Worm (Caenorhabditis elegans) whole organism, L4 larva: Measurements from ENCODE around the gene F07C6.2.

Source experiments
- D1046.2 ChIP-seq: fragments of 200-800 bp; sonication (Bioruptor generic); IDR thresholded peaks from 2 replicates; pipeline ENCODE4 v1.3.6; 2022; ENCODE audit warnings: missing genetic modification characterization, missing compliant biosample characterization
- F49E8.2 ChIP-seq: sonication (generic microtip); optimal IDR thresholded peaks from 2 replicates; lab custom pipeline; 2016; ENCODE audit warnings: missing compliant biosample characterization, mild to moderate bottlenecking, missing genetic modification characterization, borderline replicate concordance
- Y48G9A.11 ChIP-seq: fragments of 200-800 bp; sonication (Bioruptor generic); IDR thresholded peaks from 2 replicates; pipeline ENCODE4 v1.3.6; 2022; ENCODE audit warnings: missing genetic modification reagents, missing genetic modification characterization, missing compliant biosample characterization
- Y75B8A.6 ChIP-seq: fragments of 200-800 bp; sonication (Bioruptor generic); IDR thresholded peaks from 2 replicates; pipeline ENCODE4 v1.3.6; 2022; ENCODE audit warnings: missing genetic modification reagents, missing genetic modification characterization, missing compliant biosample characterization
- ZK337.2 ChIP-seq: fragments of 200-800 bp; sonication (Bioruptor generic); IDR thresholded peaks from 2 replicates; pipeline ENCODE4 v1.3.6; 2022; ENCODE audit warnings: missing genetic modification reagents, missing genetic modification characterization, missing compliant biosample characterization
- aha-1 ChIP-seq: fragments of 150-350 bp; peaks from one replicate; lab custom pipeline; 2014; ENCODE audit warnings: missing biosample characterization, missing genetic modification characterization
- aly-2 ChIP-seq: sonication (generic microtip); optimal IDR thresholded peaks from 2 replicates; lab custom pipeline; 2018; ENCODE audit warnings: missing biosample characterization, missing genetic modification characterization
- arid-1 ChIP-seq: fragments of 200-800 bp; sonication (Bioruptor generic); conservative IDR thresholded peaks from 2 replicates; pipeline ENCODE4 v1.3.6; 2022; ENCODE audit warnings: missing genetic modification reagents, missing genetic modification characterization, missing compliant biosample characterization
- ceh-28 ChIP-seq: fragments of 150-350 bp; optimal IDR thresholded peaks from 2 replicates; lab custom pipeline; 2014; ENCODE audit warnings: missing biosample characterization, missing genetic modification reagents, missing genetic modification characterization
- ceh-62 ChIP-seq: sonication (generic microtip); optimal IDR thresholded peaks from 2 replicates; lab custom pipeline; 2017; ENCODE audit warnings: missing biosample characterization, missing genetic modification characterization
- ceh-82 ChIP-seq: sonication (generic microtip); optimal IDR thresholded peaks from 2 replicates; lab custom pipeline; 2017; ENCODE audit warnings: missing biosample characterization, missing genetic modification characterization
- cey-2 ChIP-seq: sonication (generic microtip); optimal IDR thresholded peaks from 3 replicates; lab custom pipeline; 2017; ENCODE audit warnings: missing genetic modification characterization, mild to moderate bottlenecking, missing compliant biosample characterization, antibody characterized with exemption, borderline replicate concordance; ENCODE audit not compliant: insufficient read depth
- dmd-8 ChIP-seq: fragments of 200-800 bp; sonication (Bioruptor generic); IDR thresholded peaks from 2 replicates; pipeline ENCODE4 v1.3.6; 2022; ENCODE audit warnings: missing genetic modification characterization, missing compliant biosample characterization
- dpl-1 ChIP-seq: fragments of 150-350 bp; optimal IDR thresholded peaks from 2 replicates; lab custom pipeline; 2014; ENCODE audit warnings: missing biosample characterization, missing genetic modification reagents, missing genetic modification characterization
- egl-27 ChIP-seq: sonication (generic microtip); optimal IDR thresholded peaks from 3 replicates; lab custom pipeline; 2017; ENCODE audit warnings: missing biosample characterization, missing genetic modification reagents, missing genetic modification characterization
- fos-1 ChIP-seq: fragments of 150-350 bp; optimal IDR thresholded peaks from 2 replicates; lab custom pipeline; 2014; ENCODE audit warnings: missing biosample characterization, missing genetic modification characterization
- hlh-11 ChIP-seq: fragments of 200-800 bp; sonication (Bioruptor generic); optimal IDR thresholded peaks from 2 replicates; lab custom pipeline; 2018; ENCODE audit warnings: mild to moderate bottlenecking, missing genetic modification characterization, missing compliant biosample characterization
- jun-1 ChIP-seq: fragments of 150-350 bp; optimal IDR thresholded peaks from 2 replicates; lab custom pipeline; 2014; ENCODE audit warnings: missing biosample characterization, missing genetic modification reagents, missing genetic modification characterization
- lin-15B ChIP-seq: fragments of 150-350 bp; sonication (generic microtip); optimal IDR thresholded peaks from 3 replicates; lab custom pipeline; 2014; ENCODE audit warnings: missing biosample characterization, missing genetic modification characterization
- lin-38 ChIP-seq: fragments of 200-800 bp; sonication (Bioruptor generic); IDR thresholded peaks from 2 replicates; pipeline ENCODE4 v1.3.6; 2022; ENCODE audit warnings: missing genetic modification reagents, missing genetic modification characterization, missing compliant biosample characterization
- lir-3 ChIP-seq: sonication (generic microtip); optimal IDR thresholded peaks from 2 replicates; lab custom pipeline; 2016; ENCODE audit warnings: mild to moderate bottlenecking, missing genetic modification characterization, missing compliant biosample characterization
- lsy-2 ChIP-seq, 2 experiments: fragments of 150-350 bp in 1 of 2; sonication (generic microtip) in 1 of 2; optimal IDR thresholded peaks; 2 replicates each; lab custom pipeline; 2014 to 2017; ENCODE audit warnings: missing biosample characterization in 2 of 2, missing genetic modification characterization in 2 of 2
- mdl-1 ChIP-seq, 2 experiments: fragments of 150-350 bp in 1 of 2; sonication (generic microtip) in 1 of 2; optimal IDR thresholded peaks; 2 replicates each; lab custom pipeline; 2014 to 2017; ENCODE audit warnings: missing biosample characterization in 2 of 2, missing genetic modification characterization in 2 of 2
- mep-1 ChIP-seq: fragments of 150-350 bp; sonication (generic microtip); optimal IDR thresholded peaks from 3 replicates; lab custom pipeline; 2014; ENCODE audit warnings: missing biosample characterization, missing genetic modification characterization
- mes-2 ChIP-seq: sonication (generic microtip); optimal IDR thresholded peaks from 2 replicates; lab custom pipeline; 2016; ENCODE audit warnings: missing genotype, mild to moderate bottlenecking, missing genetic modification characterization, missing compliant biosample characterization; ENCODE audit not compliant: poor library complexity, severe bottlenecking
- mxl-2 ChIP-seq: fragments of 200-800 bp; sonication (Bioruptor generic); conservative IDR thresholded peaks from 2 replicates; pipeline ENCODE4 v1.3.6; 2022; ENCODE audit warnings: missing genetic modification reagents, missing genetic modification characterization, missing compliant biosample characterization
- mxl-3 ChIP-seq: fragments of 200-800 bp; sonication (Bioruptor generic); optimal IDR thresholded peaks from 2 replicates; lab custom pipeline; 2018; ENCODE audit warnings: mild to moderate bottlenecking, missing genetic modification characterization, missing compliant biosample characterization
- nhr-111 ChIP-seq: fragments of 200-800 bp; sonication (Bioruptor generic); optimal IDR thresholded peaks from 2 replicates; lab custom pipeline; 2018; ENCODE audit warnings: mild to moderate bottlenecking, missing genetic modification characterization, missing compliant biosample characterization
- nhr-237 ChIP-seq: sonication (generic microtip); optimal IDR thresholded peaks from 2 replicates; lab custom pipeline; 2017; ENCODE audit warnings: missing biosample characterization, missing genetic modification characterization
- nhr-28 ChIP-seq: fragments of 150-350 bp; optimal IDR thresholded peaks from 2 replicates; lab custom pipeline; 2014; ENCODE audit warnings: missing biosample characterization, missing genetic modification characterization
- nhr-41 ChIP-seq: fragments of 200-800 bp; sonication (Bioruptor generic); IDR thresholded peaks from 2 replicates; pipeline ENCODE4 v1.3.6; 2022; ENCODE audit warnings: missing genetic modification reagents, missing genetic modification characterization, missing compliant biosample characterization
- php-3 ChIP-seq: fragments of 200-800 bp; sonication (Bioruptor generic); IDR thresholded peaks from 2 replicates; pipeline ENCODE4 v1.3.6; 2022; ENCODE audit warnings: missing genetic modification reagents, missing genetic modification characterization, missing compliant biosample characterization
- set-16 ChIP-seq: fragments of 200-800 bp; sonication (Bioruptor generic); IDR thresholded peaks from 2 replicates; pipeline ENCODE4 v1.3.6; 2022; ENCODE audit warnings: missing genetic modification reagents, missing genetic modification characterization, missing compliant biosample characterization
- skn-1 ChIP-seq: fragments of 150-350 bp; optimal IDR thresholded peaks from 2 replicates; lab custom pipeline; 2014; ENCODE audit warnings: missing biosample characterization, missing genetic modification characterization
- snpc-1.2 ChIP-seq: fragments of 200-800 bp; sonication (Bioruptor generic); IDR thresholded peaks from 2 replicates; pipeline ENCODE4 v1.3.6; 2022; ENCODE audit warnings: missing genetic modification reagents, missing genetic modification characterization, missing compliant biosample characterization
- spr-3 ChIP-seq: fragments of 200-800 bp; sonication (Bioruptor generic); optimal IDR thresholded peaks from 2 replicates; lab custom pipeline; 2018; ENCODE audit warnings: mild to moderate bottlenecking, missing genetic modification characterization, missing compliant biosample characterization
- unc-39 ChIP-seq: sonication (generic microtip); optimal IDR thresholded peaks from 2 replicates; lab custom pipeline; 2017; ENCODE audit warnings: missing biosample characterization, missing genetic modification characterization
- unc-62 ChIP-seq, 3 experiments: fragments of 150-350 bp in 1 of 3; sonication (generic microtip); optimal IDR thresholded peaks in 2 of 3; peaks in 1 of 3; 1 replicate in 1 of 3; 2 replicates in 2 of 3; lab custom pipeline; 2014 to 2017; ENCODE audit warnings: missing biosample characterization in 3 of 3, missing genetic modification characterization in 3 of 3, missing genetic modification reagents in 3 of 3, missing genotype in 1 of 3
- vab-7 ChIP-seq: fragments of 200-800 bp; sonication (Bioruptor generic); IDR thresholded peaks from 2 replicates; pipeline ENCODE4 v1.3.6; 2022; ENCODE audit warnings: missing genetic modification reagents, missing genetic modification characterization, missing compliant biosample characterization
- zag-1 ChIP-seq: fragments of 150-350 bp; optimal IDR thresholded peaks from 2 replicates; lab custom pipeline; 2014; ENCODE audit warnings: missing biosample characterization, missing genetic modification characterization
- zfp-2 ChIP-seq: sonication (generic microtip); optimal IDR thresholded peaks from 2 replicates; lab custom pipeline; 2016; ENCODE audit warnings: mild to moderate bottlenecking, missing genetic modification characterization, missing compliant biosample characterization
- zip-11 ChIP-seq: fragments of 200-800 bp; sonication (Bioruptor generic); IDR thresholded peaks from 2 replicates; pipeline ENCODE4 v1.3.6; 2022; ENCODE audit warnings: missing genetic modification characterization, missing compliant biosample characterization

F07C6.2 gene

DNA sequence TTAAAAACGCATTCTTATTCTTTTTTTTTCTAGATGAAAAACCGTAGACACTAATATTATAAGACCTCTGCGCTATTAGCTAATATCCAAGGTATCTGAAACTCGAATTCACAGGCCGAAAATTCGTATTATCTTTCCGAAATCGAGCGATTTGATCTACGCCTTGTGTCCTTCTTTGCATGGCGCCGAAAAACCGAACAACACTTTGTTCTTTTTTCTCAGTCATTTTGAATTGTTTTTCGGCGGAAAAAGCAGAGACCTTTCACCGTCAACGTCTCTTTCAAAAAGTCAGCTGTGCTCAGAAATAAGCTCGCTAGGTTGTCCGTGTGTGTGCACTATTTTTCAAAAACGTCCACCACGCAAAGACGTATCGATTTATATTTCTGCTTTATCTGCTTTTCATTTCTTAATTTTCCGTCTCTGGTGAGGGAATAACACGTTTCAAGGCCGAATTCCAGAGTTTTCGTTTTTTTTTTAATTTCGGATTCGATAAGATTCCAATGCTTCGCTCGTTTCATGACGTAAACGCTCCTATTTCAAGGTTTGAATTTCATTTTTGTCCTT, 39.9 kb downstream of the F07C6.2 start:
- peak; percentile 1 for TF ChIP-seq hlh-11 (tag; lab: Kevin White, UChicago)
- no peak for TF ChIP-seq aly-2 (tag; lab: Kevin White, UChicago)
- peak; percentile 91 for TF ChIP-seq aha-1 (tag; lab: Kevin White, UChicago)
- no peak for TF ChIP-seq D1046.2 (GFP tag; lab: Robert Waterston, UW)
- TF ChIP-seq, all 104 proteins: peak for 2

DNA sequence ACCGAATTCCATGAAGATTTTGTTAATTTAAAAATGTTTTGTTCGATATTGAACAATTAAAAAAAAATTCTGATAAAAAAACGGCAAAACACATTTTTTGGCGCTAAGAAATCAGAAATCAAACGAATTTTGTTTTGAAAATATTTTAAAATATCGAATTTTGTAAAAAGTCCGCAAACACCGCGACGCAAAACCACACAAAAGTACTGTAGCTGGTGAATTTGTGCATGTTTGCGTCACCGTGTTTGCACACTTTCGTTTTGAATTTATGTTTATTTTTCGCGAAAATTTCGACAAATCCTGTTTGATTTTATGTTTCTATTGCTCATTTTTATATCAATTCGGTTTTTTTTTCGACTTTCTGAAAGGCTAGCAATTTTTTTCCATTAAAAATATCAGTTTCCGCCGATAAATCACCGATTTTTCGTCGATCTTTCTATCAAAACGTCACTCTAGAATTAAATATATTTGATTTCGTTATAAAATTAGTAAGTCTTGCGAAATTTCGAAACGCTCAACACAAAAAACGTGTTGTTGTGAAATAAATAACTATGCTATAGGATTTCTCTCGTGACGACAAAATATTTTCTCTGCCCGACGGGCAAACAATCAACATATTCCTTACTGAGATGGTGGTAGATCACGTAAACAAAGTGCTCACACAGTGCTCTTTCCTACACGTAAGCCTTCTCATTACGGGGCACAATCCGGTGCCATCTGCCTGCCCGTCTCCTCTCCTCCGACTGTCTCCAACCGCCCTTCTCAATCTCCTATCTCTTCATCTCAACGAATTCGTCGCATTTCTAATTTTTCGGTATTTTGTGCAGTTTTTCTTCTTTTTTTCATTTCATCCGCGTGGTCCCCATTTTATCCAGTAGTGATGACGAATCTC, 40.9 kb downstream of the F07C6.2 start:
- TF ChIP-seq lin-15B (tag; lab: Kevin White, UChicago) (no peak), lsy-2 (tag; optimal IDR thresholded peaks at IDR 0.05; lab: Kevin White, UChicago) (peak in 1 of 2 experiments; percentile 57), mes-2 (peak; percentile 51), mxl-2 (GFP tag; lab: Robert Waterston, UW) (no peak), unc-62 (GFP tag; optimal IDR thresholded peaks at IDR 0.05 in 1 of 2; lab: Kevin White, UChicago) (peak in 1 of 2 experiments; percentile 86), unc-62 (tag; optimal IDR thresholded peaks at IDR 0.05; lab: Kevin White, UChicago) (no peak), F49E8.2 (peak; percentile 23), Y48G9A.11 (GFP tag; lab: Robert Waterston, UW) (peak; percentile 55; the same call in 1 of the 2 replicates), unc-39 (tag; lab: Kevin White, UChicago) (no peak), mdl-1 (tag; optimal IDR thresholded peaks at IDR 0.05; lab: Kevin White, UChicago) (peak in 1 of 2 experiments; percentile 3), aly-2 (tag; lab: Kevin White, UChicago) (no peak), skn-1 (tag; lab: Kevin White, UChicago) (no peak), hlh-11 (tag; lab: Kevin White, UChicago) (no peak), lin-38 (no peak), vab-7 (GFP tag; lab: Robert Waterston, UW) (no peak), snpc-1.2 (GFP tag; lab: Robert Waterston, UW) (peak; percentile 80)

DNA sequence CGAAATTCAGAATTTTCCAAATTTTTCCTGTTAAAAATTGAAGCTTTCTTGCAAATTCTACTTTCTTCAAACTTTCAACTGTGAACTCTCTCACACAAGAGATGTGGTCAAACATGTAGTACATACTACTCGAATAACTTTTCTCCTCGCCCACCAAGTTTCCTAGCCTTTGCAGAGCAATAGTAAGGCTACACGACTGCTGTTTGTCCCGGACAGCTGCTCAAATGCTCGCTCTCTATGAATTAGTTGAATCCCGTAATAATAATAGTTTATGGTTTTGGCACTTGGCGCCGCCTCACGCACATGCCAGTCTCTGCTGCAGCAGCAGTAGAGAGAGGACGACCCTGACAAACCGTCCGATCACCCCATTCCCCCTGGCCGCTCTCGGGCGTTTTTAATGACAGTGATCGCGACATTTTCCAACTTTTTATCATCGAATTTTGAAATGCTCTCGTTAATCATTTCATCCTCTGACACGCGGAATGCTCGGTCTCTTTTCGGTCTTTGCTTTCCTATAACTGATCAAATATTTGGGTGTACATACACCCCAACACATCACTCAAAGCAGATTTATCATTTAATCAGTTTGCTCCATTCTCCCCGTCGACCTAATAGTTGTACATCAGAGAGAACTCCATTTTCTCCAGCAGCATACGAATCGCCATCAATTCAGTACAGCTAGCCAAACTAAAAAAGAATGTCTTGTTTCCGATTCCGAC, 42.9 kb downstream of the F07C6.2 start:
- TF ChIP-seq dpl-1 (GFP tag; lab: Kevin White, UChicago): no peak
- peak; percentile 60 for TF ChIP-seq mxl-3 (GFP tag; lab: Kevin White, UChicago)
- TF ChIP-seq nhr-237: no peak
- TF ChIP-seq arid-1: no peak
- no peak for TF ChIP-seq D1046.2 (GFP tag; lab: Robert Waterston, UW)
- TF ChIP-seq jun-1 (tag; lab: Kevin White, UChicago): no peak
- TF ChIP-seq ceh-62: no peak
- TF ChIP-seq ceh-28 (tag; lab: Kevin White, UChicago): no peak
- no peak for TF ChIP-seq unc-39 (tag; lab: Kevin White, UChicago)
- TF ChIP-seq nhr-41 (GFP tag; lab: Robert Waterston, UW): peak; percentile 66; the same call in 1 of the 2 replicates
- TF ChIP-seq mep-1 (tag; lab: Kevin White, UChicago): no peak
- no peak for TF ChIP-seq nhr-111 (GFP tag; lab: Kevin White, UChicago)
- TF ChIP-seq snpc-1.2 (GFP tag; lab: Robert Waterston, UW): no peak
- peak; percentile 61 for TF ChIP-seq set-16 (GFP tag; lab: Robert Waterston, UW)
- TF ChIP-seq nhr-28: peak; percentile 4
- TF ChIP-seq spr-3 (GFP tag; lab: Kevin White, UChicago): no peak
- TF ChIP-seq egl-27 (tag; lab: Kevin White, UChicago): no peak
- no peak for TF ChIP-seq aly-2 (tag; lab: Kevin White, UChicago)
- no peak for TF ChIP-seq vab-7 (GFP tag; lab: Robert Waterston, UW)
- no peak for TF ChIP-seq zip-11 (GFP tag; lab: Robert Waterston, UW)
- TF ChIP-seq ZK337.2 (GFP tag; lab: Robert Waterston, UW): no peak
- TF ChIP-seq ceh-82 (tag; lab: Kevin White, UChicago): no peak
- TF ChIP-seq php-3 (GFP tag; lab: Robert Waterston, UW): peak; percentile 83
- TF ChIP-seq cey-2: no peak
- TF ChIP-seq zag-1 (tag; lab: Kevin White, UChicago): no peak
- TF ChIP-seq zfp-2 (tag; lab: Kevin White, UChicago): no peak
- no peak; the same call in 1 of the 2 replicates for TF ChIP-seq Y75B8A.6
- TF ChIP-seq mxl-2 (GFP tag; lab: Robert Waterston, UW): no peak
- TF ChIP-seq lin-38: no peak
- no peak for TF ChIP-seq dmd-8 (GFP tag; lab: Robert Waterston, UW)
- no peak for TF ChIP-seq lir-3 (tag; lab: Kevin White, UChicago)
- TF ChIP-seq fos-1 (tag; lab: Kevin White, UChicago): no peak
